Fruit fly (Drosophila melanogaster) whole organism, pupa: ENCODE results near the gene CG13313.

ENCODE experiments used
- CG12605 ChIP-seq: fragments of 200-800 bp; sonication (Bioruptor generic); IDR thresholded peaks from 2 replicates; pipeline ENCODE4 v1.3.6; 2022; ENCODE audit warnings: missing biosample characterization, missing genetic modification characterization
- CG14655 ChIP-seq: fragments of 200-800 bp; sonication (Bioruptor generic); optimal IDR thresholded peaks from 3 replicates; lab custom pipeline; 2017; ENCODE audit warnings: mild to moderate bottlenecking, missing biosample characterization, missing genetic modification reagents, missing genetic modification characterization
- CG15710 ChIP-seq: fragments of 200-800 bp; sonication (Bioruptor generic); optimal IDR thresholded peaks from 2 replicates; lab custom pipeline; 2018; ENCODE audit warnings: missing biosample characterization, mild to moderate bottlenecking, missing genetic modification characterization, moderate library complexity
- CG32121 ChIP-seq: fragments of 200-800 bp; sonication (Bioruptor generic); IDR thresholded peaks from 2 replicates; pipeline ENCODE4 v1.3.6; 2022; ENCODE audit warnings: missing biosample characterization, missing genetic modification characterization
- D1 ChIP-seq: fragments of 200-800 bp; sonication (Bioruptor generic); optimal IDR thresholded peaks from 2 replicates; lab custom pipeline; 2018; ENCODE audit warnings: missing biosample characterization, mild to moderate bottlenecking, missing genetic modification characterization, moderate library complexity
- EcR ChIP-seq: fragments of 200-800 bp; sonication (Bioruptor generic); optimal IDR thresholded peaks from 3 replicates; lab custom pipeline; 2019; ENCODE audit warnings: missing biosample characterization, missing genetic modification characterization, mild to moderate bottlenecking, moderate library complexity, missing genetic modification reagents
- Ets98B ChIP-seq: fragments of 200-800 bp; sonication (Bioruptor generic); IDR thresholded peaks from 2 replicates; pipeline ENCODE4 v1.3.6; 2022; ENCODE audit warnings: missing biosample characterization, missing genetic modification characterization
- Pif1B ChIP-seq: fragments of 200-800 bp; sonication (Bioruptor generic); optimal IDR thresholded peaks from 3 replicates; lab custom pipeline; 2016; ENCODE audit warnings: missing biosample characterization, missing genetic modification characterization
- Snoo ChIP-seq: fragments of 200-800 bp; sonication (Bioruptor generic); optimal IDR thresholded peaks from 3 replicates; lab custom pipeline; 2017; ENCODE audit warnings: missing biosample characterization, mild to moderate bottlenecking, missing genetic modification characterization, inconsistent platforms
- fd96Ca ChIP-seq: fragments of 200-800 bp; sonication (Bioruptor generic); IDR thresholded peaks from 3 replicates; pipeline ENCODE4 v1.3.6; 2022; ENCODE audit warnings: missing biosample characterization, missing genetic modification characterization
- gl ChIP-seq: fragments of 200-800 bp; sonication (Bioruptor generic); optimal IDR thresholded peaks from 2 replicates; lab custom pipeline; 2018; ENCODE audit warnings: missing biosample characterization, mild to moderate bottlenecking, missing genetic modification characterization
- rn ChIP-seq: fragments of 200-800 bp; sonication (Bioruptor generic); IDR thresholded peaks from 2 replicates; pipeline ENCODE4 v1.3.6; 2022; ENCODE audit warnings: missing biosample characterization, missing genetic modification characterization

DNA sequence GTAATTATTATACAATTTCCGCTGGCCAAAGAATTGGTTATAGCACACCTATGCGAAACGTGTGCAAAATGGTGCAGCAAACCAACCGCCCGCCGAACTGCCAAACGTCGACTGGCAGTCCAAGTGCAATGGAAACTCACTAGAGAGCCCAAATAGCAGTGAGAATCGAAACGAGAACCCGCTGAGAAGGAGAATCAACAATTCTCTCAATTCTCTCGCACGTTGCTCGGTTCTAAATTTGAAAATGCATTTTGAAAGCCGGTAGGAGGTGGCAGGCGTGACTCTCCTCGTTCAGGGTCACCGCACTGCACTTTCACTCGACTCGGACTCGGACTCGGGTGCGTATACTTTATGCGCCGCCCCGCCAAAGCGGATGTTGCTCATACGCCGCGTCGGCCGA, 21.1 kb downstream of the CG13313 start, which contains the start of gene CG5644:
- no peak for TF ChIP-seq Ets98B
- no peak for TF ChIP-seq fd96Ca
- TF ChIP-seq rn = no peak
- TF ChIP-seq D1 (tag; lab: Kevin White, UChicago) = no peak
- TF ChIP-seq CG15710 (tag; lab: Kevin White, UChicago) = no peak
- no peak for TF ChIP-seq Pif1B (GFP tag; lab: Kevin White, UChicago)
- TF ChIP-seq EcR (GFP tag; lab: Kevin White, UChicago) = no peak
- no peak for TF ChIP-seq CG14655 (GFP tag; lab: Kevin White, UChicago)
- TF ChIP-seq CG32121 (GFP tag; lab: Robert Waterston, UW) = no peak
- no peak for TF ChIP-seq Snoo (tag; lab: Kevin White, UChicago)
- no peak for TF ChIP-seq gl (tag; lab: Kevin White, UChicago)
- TF ChIP-seq CG12605 = no peak
